Fruit fly (Drosophila melanogaster) whole organism, wandering third instar larva: ENCODE measurements around the gene kst.

Experiments used
- Abd-B ChIP-seq: fragments of >200 bp; optimal IDR thresholded peaks from 2 replicates; lab custom pipeline; 2017; ENCODE audit warnings: missing biosample characterization, missing genetic modification characterization
- CG32264 ChIP-seq: fragments of 200-800 bp; sonication (Bioruptor generic); optimal IDR thresholded peaks from 2 replicates; lab custom pipeline; 2016; ENCODE audit warnings: missing biosample characterization, missing genetic modification characterization
- CrebA ChIP-seq: fragments of 200-800 bp; sonication (Bioruptor generic); optimal IDR thresholded peaks from 2 replicates; lab custom pipeline; 2016; ENCODE audit warnings: missing biosample characterization, mild to moderate bottlenecking, missing genetic modification characterization, borderline replicate concordance
- Dfd ChIP-seq: fragments of >200 bp; optimal IDR thresholded peaks from 2 replicates; lab custom pipeline; 2017; ENCODE audit warnings: missing biosample characterization, missing genetic modification characterization
- Dif ChIP-seq: fragments of 200-275, 200-300 bp; sonication (Bioruptor generic); optimal IDR thresholded peaks from 2 replicates; lab custom pipeline; 2018; ENCODE audit warnings: missing biosample characterization, missing genetic modification characterization; ENCODE audit not compliant: partially characterized antibody
- GATAd ChIP-seq: sonication (Bioruptor generic); optimal IDR thresholded peaks from 2 replicates; lab custom pipeline; 2016; ENCODE audit warnings: missing biosample characterization, missing genetic modification characterization
- HLH106 ChIP-seq: fragments of 200-800 bp; optimal IDR thresholded peaks from 3 replicates; lab custom pipeline; 2019; ENCODE audit warnings: missing biosample characterization, mild to moderate bottlenecking, missing genetic modification characterization, moderate library complexity
- Hnf4 ChIP-seq: fragments of 200-800 bp; sonication (Bioruptor generic); optimal IDR thresholded peaks from 2 replicates; lab custom pipeline; 2016; ENCODE audit warnings: missing biosample characterization, mild to moderate bottlenecking, missing genetic modification characterization
- Hr78 ChIP-seq: fragments of >200 bp; optimal IDR thresholded peaks from 2 replicates; lab custom pipeline; 2017; ENCODE audit warnings: missing biosample characterization, missing genetic modification characterization
- Hr83 ChIP-seq: fragments of 200-300 bp; sonication (Bioruptor generic); optimal IDR thresholded peaks from 2 replicates; lab custom pipeline; 2016; ENCODE audit warnings: missing biosample characterization, mild to moderate bottlenecking, missing genetic modification characterization, moderate library complexity; ENCODE audit not compliant: poor library complexity, severe bottlenecking
- Mio ChIP-seq: sonication (Bioruptor generic); optimal IDR thresholded peaks from 2 replicates; lab custom pipeline; 2016; ENCODE audit warnings: missing biosample characterization, missing genetic modification characterization
- Myc ChIP-seq: fragments of >200 bp; optimal IDR thresholded peaks from 2 replicates; lab custom pipeline; 2017
- N ChIP-seq: fragments of >200 bp; optimal IDR thresholded peaks from 2 replicates; lab custom pipeline; 2018; ENCODE audit warnings: missing biosample characterization, missing external identifiers, missing genetic modification characterization
- OdsH ChIP-seq: fragments of 200-800 bp; sonication (Bioruptor generic); optimal IDR thresholded peaks from 2 replicates; lab custom pipeline; 2016; ENCODE audit warnings: missing biosample characterization, mild to moderate bottlenecking, missing genetic modification characterization
- Rel ChIP-seq, 2 experiments: fragments of 200-800 bp; sonication (Bioruptor generic) in 1 of 2; optimal IDR thresholded peaks; 2 replicates in 1 of 2; 3 replicates in 1 of 2; lab custom pipeline; 2016 to 2019; ENCODE audit warnings: mild to moderate bottlenecking in 2 of 2, missing biosample characterization in 2 of 2, missing genetic modification characterization in 2 of 2, moderate library complexity in 1 of 2
- Sp1 ChIP-seq: fragments of 200-800 bp; sonication (Bioruptor generic); optimal IDR thresholded peaks from 3 replicates; lab custom pipeline; 2019; ENCODE audit warnings: missing biosample characterization, mild to moderate bottlenecking, missing genetic modification characterization, moderate library complexity
- Vsx2 ChIP-seq: fragments of 200-300, 225-300 bp; sonication (Bioruptor generic); optimal IDR thresholded peaks from 2 replicates; lab custom pipeline; 2018; ENCODE audit warnings: missing biosample characterization, missing genetic modification characterization; ENCODE audit not compliant: partially characterized antibody
- br ChIP-seq: fragments of 200-800 bp; sonication (Bioruptor generic); optimal IDR thresholded peaks from 2 replicates; lab custom pipeline; 2016; ENCODE audit warnings: missing biosample characterization, missing genetic modification characterization
- brk ChIP-seq: fragments of 200-800 bp; sonication (Bioruptor generic); optimal IDR thresholded peaks from 2 replicates; lab custom pipeline; 2016; ENCODE audit warnings: missing biosample characterization, mild to moderate bottlenecking, missing genetic modification characterization
- dl ChIP-seq, 2 experiments: fragments of 175-275, 200-275 bp in 1 of 2; fragments of 200-275 bp in 1 of 2; sonication (Bioruptor generic); optimal IDR thresholded peaks; lab custom pipeline; 2018; ENCODE audit warnings: mild to moderate bottlenecking in 2 of 2, missing biosample characterization in 2 of 2, missing genetic modification characterization in 2 of 2, moderate library complexity in 2 of 2; ENCODE audit not compliant: partially characterized antibody in 2 of 2, insufficient read depth in 1 of 2
- dmrt93B ChIP-seq: fragments of 200-800 bp; sonication (Bioruptor generic); optimal IDR thresholded peaks from 2 replicates; lab custom pipeline; 2018; ENCODE audit warnings: missing biosample characterization, mild to moderate bottlenecking, missing genetic modification characterization
- dsf ChIP-seq: sonication (Bioruptor generic); optimal IDR thresholded peaks from 2 replicates; lab custom pipeline; 2016; ENCODE audit warnings: missing biosample characterization, missing genetic modification characterization, borderline replicate concordance
- foxo ChIP-seq, 2 experiments: fragments of 200-800 bp; sonication (Bioruptor generic); optimal IDR thresholded peaks; 2 replicates in 1 of 2; 3 replicates in 1 of 2; lab custom pipeline; 2016 to 2017; ENCODE audit warnings: missing biosample characterization in 2 of 2, missing genetic modification characterization in 2 of 2
- fru ChIP-seq: fragments of 200-800 bp; sonication (Bioruptor generic); optimal IDR thresholded peaks from 3 replicates; lab custom pipeline; 2016; ENCODE audit warnings: missing biosample characterization, mild to moderate bottlenecking, missing genetic modification characterization
- h ChIP-seq: fragments of 200-800 bp; sonication (Bioruptor generic); optimal IDR thresholded peaks from 3 replicates; lab custom pipeline; 2016; ENCODE audit warnings: missing biosample characterization, mild to moderate bottlenecking, missing genetic modification characterization
- jim ChIP-seq: fragments of 175-275, 200-325 bp; sonication (Bioruptor generic); optimal IDR thresholded peaks from 2 replicates; lab custom pipeline; 2016; ENCODE audit warnings: missing biosample characterization, mild to moderate bottlenecking, missing genetic modification characterization
- lola ChIP-seq: fragments of >200 bp; optimal IDR thresholded peaks from 2 replicates; lab custom pipeline; 2017; ENCODE audit warnings: missing biosample characterization, missing genetic modification characterization
- pan ChIP-seq: fragments of >200 bp; optimal IDR thresholded peaks from 2 replicates; lab custom pipeline; 2017
- psq ChIP-seq: fragments of 200-800 bp; sonication (Bioruptor generic); optimal IDR thresholded peaks from 3 replicates; lab custom pipeline; 2017; ENCODE audit warnings: missing biosample characterization, mild to moderate bottlenecking, missing genetic modification characterization, moderate library complexity
- rgr ChIP-seq: fragments of 200-800 bp; sonication (Bioruptor generic); optimal IDR thresholded peaks from 3 replicates; lab custom pipeline; 2016; ENCODE audit warnings: missing biosample characterization, mild to moderate bottlenecking, missing genetic modification characterization
- tai ChIP-seq: sonication (Bioruptor generic); optimal IDR thresholded peaks from 2 replicates; lab custom pipeline; 2016; ENCODE audit warnings: missing biosample characterization, missing genetic modification characterization
- woc ChIP-seq: sonication (Bioruptor generic); optimal IDR thresholded peaks from 2 replicates; lab custom pipeline; 2016; ENCODE audit warnings: missing biosample characterization, mild to moderate bottlenecking, missing genetic modification characterization

The kst gene

dm6 chr3L:3384596-3385436 is 48.2 kb downstream of the kst start (continued):
- TF ChIP-seq GATAd (GFP tag; lab: Kevin White, UChicago) (no peak), dmrt93B (GFP tag; lab: Kevin White, UChicago) (peak; percentile 41), Dfd (GFP tag; lab: Kevin White, UChicago) (no peak), psq (peak; percentile 44), lola (GFP tag; lab: Kevin White, UChicago) (no peak), woc (GFP tag; lab: Kevin White, UChicago) (peak; percentile 68), Mio (no peak), dl (GFP tag; optimal IDR thresholded peaks at IDR 0.05; lab: Kevin White, UChicago; ENCODE audit: insufficient read depth in 1 of 2, partially characterized antibody in 2 of 2) (no peak), foxo (GFP tag; optimal IDR thresholded peaks at IDR 0.05; lab: Kevin White, UChicago) (peak in 1 of 2 experiments; percentile 60), dsf (GFP tag; lab: Kevin White, UChicago) (no peak), pan (lab: Kevin White, UChicago) (peak; percentile 63), h (GFP tag; lab: Kevin White, UChicago) (peak; percentile 41), Hnf4 (GFP tag; lab: Kevin White, UChicago) (no peak), Vsx2 (GFP tag; lab: Kevin White, UChicago) (no peak)
- TF ChIP-seq, all 38 proteins: peak for 13

- TF ChIP-seq brk (GFP tag; lab: Kevin White, UChicago) (no peak), Hnf4 (GFP tag; lab: Kevin White, UChicago) (no peak), dmrt93B (GFP tag; lab: Kevin White, UChicago) (no peak), Myc (lab: Kevin White, UChicago) (no peak), OdsH (no peak), br (GFP tag; lab: Kevin White, UChicago) (no peak), dsf (GFP tag; lab: Kevin White, UChicago) (no peak), Rel (GFP tag; optimal IDR thresholded peaks at IDR 0.05; lab: Kevin White, UChicago) (no peak), Rel (tag; optimal IDR thresholded peaks at IDR 0.05; lab: Kevin White, UChicago) (peak; percentile 83)
- TF ChIP-seq, all 38 proteins: peak for 1
Measured at dm6 chr3L:3385437-3385802, 48.8 kb downstream of the kst start.

DNA sequence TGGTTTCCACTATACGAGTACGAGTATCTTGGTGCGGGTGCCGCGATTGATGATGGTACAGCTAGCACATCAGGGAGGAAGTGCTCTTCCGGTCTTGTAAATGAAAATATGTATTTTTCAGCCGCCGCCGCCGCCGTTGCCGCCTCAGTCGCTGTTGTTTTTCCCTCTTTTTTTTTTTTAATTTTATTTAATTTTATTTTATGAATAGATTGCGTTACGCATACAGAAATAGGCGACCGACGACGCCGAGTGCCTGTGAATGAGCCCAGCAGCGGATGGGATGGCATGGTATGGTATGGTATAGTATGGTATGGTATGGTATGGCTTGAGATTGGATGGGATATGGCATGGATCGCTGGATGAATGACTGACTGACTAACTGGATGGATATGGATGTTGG is 50.1 kb downstream of the kst start:
- TF ChIP-seq jim (GFP tag; lab: Kevin White, UChicago) = no peak
- TF ChIP-seq Dif (GFP tag; lab: Kevin White, UChicago) = no peak
- TF ChIP-seq rgr (GFP tag; lab: Kevin White, UChicago) = no peak
- no peak for TF ChIP-seq Hr83
- TF ChIP-seq Rel (GFP tag; optimal IDR thresholded peaks at IDR 0.05; lab: Kevin White, UChicago) = no peak
- no peak for TF ChIP-seq Rel (tag; optimal IDR thresholded peaks at IDR 0.05; lab: Kevin White, UChicago)

DNA sequence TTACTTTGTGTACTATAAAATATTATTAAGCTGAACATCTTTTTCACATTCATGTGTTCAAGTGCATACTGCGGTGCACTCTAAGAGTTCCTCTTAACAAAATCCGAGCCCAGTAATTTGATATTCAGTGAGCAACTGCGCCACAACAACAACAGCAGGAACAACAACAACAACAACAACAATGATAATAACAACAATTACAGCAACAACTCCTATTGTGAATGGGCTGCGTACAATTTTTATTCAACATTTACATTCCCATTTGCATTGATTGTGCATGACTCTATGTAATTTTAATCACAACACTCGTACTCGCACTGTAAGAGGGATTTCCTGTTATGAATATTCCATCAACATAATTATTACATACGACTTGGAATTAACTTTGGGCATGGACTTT is 51.0 kb downstream of the kst start:
- TF ChIP-seq woc (GFP tag; lab: Kevin White, UChicago) (no peak), Vsx2 (GFP tag; lab: Kevin White, UChicago) (no peak), Hr78 (no peak), CG32264 (no peak), psq (no peak), Dif (GFP tag; lab: Kevin White, UChicago) (no peak), jim (GFP tag; lab: Kevin White, UChicago) (no peak), lola (GFP tag; lab: Kevin White, UChicago) (no peak), fru (GFP tag; lab: Kevin White, UChicago) (no peak), pan (lab: Kevin White, UChicago) (no peak), CrebA (GFP tag; lab: Kevin White, UChicago) (no peak), Sp1 (GFP tag; lab: Kevin White, UChicago) (no peak), Abd-B (GFP tag; lab: Kevin White, UChicago) (no peak), Rel (GFP tag; optimal IDR thresholded peaks at IDR 0.05; lab: Kevin White, UChicago) (no peak), Rel (tag; optimal IDR thresholded peaks at IDR 0.05; lab: Kevin White, UChicago) (no peak), HLH106 (tag; lab: Kevin White, UChicago) (no peak), N (GFP tag; lab: Kevin White, UChicago) (no peak), h (GFP tag; lab: Kevin White, UChicago) (no peak), Hr83 (no peak), Mio (no peak), tai (GFP tag; lab: Kevin White, UChicago) (no peak)
